Worm (Caenorhabditis elegans): ENCODE data around the gene set-3.

DNA sequence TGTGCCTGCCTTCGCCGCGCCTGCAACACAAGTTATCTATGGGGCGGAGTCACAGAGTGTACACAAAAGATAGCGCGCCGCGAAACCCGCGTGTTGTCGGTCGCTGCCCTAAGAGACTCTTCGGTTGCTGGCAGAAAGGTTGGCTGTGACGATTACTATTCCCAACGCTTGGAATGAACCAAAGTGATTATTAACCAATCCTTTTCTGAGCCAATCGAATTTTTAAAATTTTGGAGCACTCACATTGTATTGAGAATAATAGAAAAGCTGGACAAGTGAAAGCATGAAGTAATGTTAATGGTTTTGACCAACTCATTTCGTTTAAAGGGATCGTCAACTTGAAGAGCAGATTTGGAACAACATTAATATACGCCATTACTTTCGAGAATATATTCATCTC, 22.9 kb upstream of the set-3 start:
- TF ChIP-seq lsy-2 (tag; optimal IDR thresholded peaks at IDR 0.05) (peak; percentile 16 to 68), ceh-82 (tag; optimal IDR thresholded peaks at IDR 0.05) (no peak), skn-1 (tag; optimal IDR thresholded peaks at IDR 0.05) (no peak), mdl-1 (tag; optimal IDR thresholded peaks at IDR 0.05) (peak in 1 of 2 experiments; percentile 42), blmp-1 (tag; optimal IDR thresholded peaks at IDR 0.05; ENCODE audit: insufficient read depth) (no peak)
